Fruit fly (Drosophila melanogaster) whole organism, prepupa: ENCODE results near the gene CG9953.

Experiments
- Blimp-1 ChIP-seq: fragments of 200-800 bp; sonication (Bioruptor generic); optimal IDR thresholded peaks from 3 replicates; lab custom pipeline; 2017; ENCODE audit warnings: missing biosample characterization, missing genetic modification characterization, mild to moderate bottlenecking, moderate library complexity, missing genetic modification reagents
- Hr39 ChIP-seq: fragments of 200-800 bp; sonication (Bioruptor generic); optimal IDR thresholded peaks from 2 replicates; lab custom pipeline; 2016; ENCODE audit warnings: missing biosample characterization, missing genetic modification characterization
- Met ChIP-seq: fragments of 200-800 bp; sonication (Bioruptor generic); optimal IDR thresholded peaks from 3 replicates; lab custom pipeline; 2016; ENCODE audit warnings: missing biosample characterization, missing genetic modification characterization
- achi ChIP-seq: fragments of 200-800 bp; sonication (Bioruptor generic); optimal IDR thresholded peaks from 3 replicates; lab custom pipeline; 2016; ENCODE audit warnings: missing biosample characterization, missing genetic modification characterization
- cyc ChIP-seq: fragments of 200-800 bp; sonication (Bioruptor generic); optimal IDR thresholded peaks from 3 replicates; lab custom pipeline; 2016; ENCODE audit warnings: missing biosample characterization, missing genetic modification characterization
- dsx ChIP-seq: fragments of 200-800 bp; optimal IDR thresholded peaks from 3 replicates; lab custom pipeline; 2019; ENCODE audit warnings: missing biosample characterization, mild to moderate bottlenecking, missing genetic modification characterization, moderate library complexity; ENCODE audit not compliant: poor library complexity, severe bottlenecking
- net ChIP-seq: fragments of 200-800 bp; sonication (Bioruptor generic); optimal IDR thresholded peaks from 3 replicates; lab custom pipeline; 2016; ENCODE audit warnings: missing biosample characterization, missing genetic modification characterization
- spab ChIP-seq: fragments of 200-800 bp; sonication (Bioruptor generic); optimal IDR thresholded peaks from 2 replicates; lab custom pipeline; 2017; ENCODE audit warnings: missing biosample characterization, mild to moderate bottlenecking, missing genetic modification characterization, missing genetic modification reagents
- ss ChIP-seq, 2 experiments: fragments of 200-800 bp; sonication (Bioruptor generic); optimal IDR thresholded peaks; 2 replicates in 1 of 2; 3 replicates in 1 of 2; lab custom pipeline; 2017 to 2018; ENCODE audit warnings: mild to moderate bottlenecking in 2 of 2, missing biosample characterization in 2 of 2, missing genetic modification characterization in 2 of 2, moderate library complexity in 1 of 2
- svp ChIP-seq: fragments of 200-800 bp; sonication (Bioruptor generic); peaks from one replicate; lab custom pipeline; 2016; ENCODE audit warnings: missing biosample characterization, missing genetic modification characterization

- TF ChIP-seq svp (GFP tag; lab: Kevin White, UChicago) (peak; percentile 94), spab (GFP tag; lab: Kevin White, UChicago) (no peak), Met (peak; percentile 90), achi (GFP tag; lab: Kevin White, UChicago) (peak; percentile 90), Hr39 (GFP tag; lab: Kevin White, UChicago) (peak; percentile 83), Blimp-1 (GFP tag; lab: Kevin White, UChicago) (peak; percentile 67), net (peak; percentile 85), cyc (GFP tag; lab: Kevin White, UChicago) (peak; percentile 85), dsx (GFP tag; lab: Kevin White, UChicago) (peak; percentile 85), ss (GFP tag; optimal IDR thresholded peaks at IDR 0.05; lab: Kevin White, UChicago) (peak; percentile 79 to 88)
Observed at dm6 chr3L:6955254-6956229, 13.9 kb upstream of the CG9953 start, which contains the start of the genes CG10077 and CG9948.
